Worm (Caenorhabditis elegans) whole organism, mixed stage, embryonic: ENCODE results near the gene F32E10.8.

Experiments
- M03D4.4 ChIP-seq: sonication (generic microtip); optimal IDR thresholded peaks from 2 replicates; lab custom pipeline; 2017; ENCODE audit warnings: mild to moderate bottlenecking, missing genetic modification characterization, missing compliant biosample characterization
- bed-3 ChIP-seq: fragments of 200-800 bp; sonication (Bioruptor generic); optimal IDR thresholded peaks from 3 replicates; lab custom pipeline; 2018; ENCODE audit warnings: mild to moderate bottlenecking, missing genetic modification characterization, moderate library complexity, missing compliant biosample characterization
- ceh-43 ChIP-seq: fragments of 200-800 bp; sonication (Bioruptor generic); optimal IDR thresholded peaks from 2 replicates; lab custom pipeline; 2018; ENCODE audit warnings: mild to moderate bottlenecking, missing genetic modification characterization, moderate library complexity, missing compliant biosample characterization
- ceh-83 ChIP-seq: fragments of 200-800 bp; sonication (Bioruptor generic); optimal IDR thresholded peaks from 2 replicates; lab custom pipeline; 2018; ENCODE audit warnings: mild to moderate bottlenecking, missing genetic modification characterization, missing compliant biosample characterization
- ces-1 ChIP-seq: fragments of 150-350 bp; optimal IDR thresholded peaks from 2 replicates; lab custom pipeline; 2014; ENCODE audit warnings: missing biosample characterization, missing genetic modification reagents, missing genetic modification characterization
- cnd-1 ChIP-seq: fragments of 200-800 bp; sonication (Bioruptor generic); optimal IDR thresholded peaks from 2 replicates; lab custom pipeline; 2018; ENCODE audit warnings: mild to moderate bottlenecking, missing genetic modification characterization, missing compliant biosample characterization
- elt-1 ChIP-seq: sonication (generic microtip); optimal IDR thresholded peaks from 2 replicates; lab custom pipeline; 2017; ENCODE audit warnings: missing genetic modification characterization, mild to moderate bottlenecking, missing compliant biosample characterization, antibody characterized with exemption, moderate library complexity, borderline replicate concordance; ENCODE audit not compliant: insufficient read depth
- flh-1 ChIP-seq: fragments of 200-800 bp; sonication (Bioruptor generic); optimal IDR thresholded peaks from 2 replicates; lab custom pipeline; 2018; ENCODE audit warnings: mild to moderate bottlenecking, missing genetic modification characterization, moderate library complexity, missing compliant biosample characterization
- hlh-1 ChIP-seq: fragments of 150-350 bp; optimal IDR thresholded peaks from 2 replicates; lab custom pipeline; 2014; ENCODE audit warnings: missing biosample characterization, missing genetic modification reagents, missing genetic modification characterization
- lin-13 ChIP-seq: fragments of 150-350 bp; optimal IDR thresholded peaks from 2 replicates; lab custom pipeline; 2014; ENCODE audit warnings: missing biosample characterization, missing genetic modification characterization
- lin-32 ChIP-seq: fragments of 200-800 bp; sonication (Bioruptor generic); optimal IDR thresholded peaks from 2 replicates; lab custom pipeline; 2018; ENCODE audit warnings: mild to moderate bottlenecking, missing genetic modification characterization, missing compliant biosample characterization
- lsy-2 ChIP-seq: fragments of 150-350 bp; optimal IDR thresholded peaks from 2 replicates; lab custom pipeline; 2014; ENCODE audit warnings: missing biosample characterization, missing genetic modification characterization
- mab-5 ChIP-seq: fragments of 150-350 bp; optimal IDR thresholded peaks from 2 replicates; lab custom pipeline; 2014; ENCODE audit warnings: missing biosample characterization, missing genetic modification characterization
- mep-1 ChIP-seq: fragments of 150-350 bp; optimal IDR thresholded peaks from 2 replicates; lab custom pipeline; 2017; ENCODE audit warnings: missing biosample characterization, missing genetic modification reagents, missing genetic modification characterization, inconsistent platforms
- mls-2 ChIP-seq: sonication (generic microtip); optimal IDR thresholded peaks from 2 replicates; lab custom pipeline; 2016; ENCODE audit warnings: mild to moderate bottlenecking, missing genetic modification characterization, moderate library complexity, missing compliant biosample characterization
- nhr-12 ChIP-seq: fragments of 150-350 bp; optimal IDR thresholded peaks from 2 replicates; lab custom pipeline; 2014; ENCODE audit warnings: missing biosample characterization, missing genetic modification characterization
- nhr-2 ChIP-seq: fragments of 150-350 bp; optimal IDR thresholded peaks from 2 replicates; lab custom pipeline; 2014; ENCODE audit warnings: missing biosample characterization, missing genetic modification characterization
- nhr-28 ChIP-seq: fragments of 150-350 bp; optimal IDR thresholded peaks from 2 replicates; lab custom pipeline; 2014; ENCODE audit warnings: missing biosample characterization, missing genetic modification characterization
- sem-2 ChIP-seq: fragments of 200-800 bp; sonication (Bioruptor generic); optimal IDR thresholded peaks from 2 replicates; lab custom pipeline; 2018; ENCODE audit warnings: mild to moderate bottlenecking, missing genetic modification characterization, missing compliant biosample characterization
- sptf-1 ChIP-seq: sonication (generic microtip); optimal IDR thresholded peaks from 2 replicates; lab custom pipeline; 2017; ENCODE audit warnings: mild to moderate bottlenecking, missing genetic modification characterization, moderate library complexity, missing compliant biosample characterization
- tbx-8 ChIP-seq: fragments of 200-800 bp; sonication (Bioruptor generic); optimal IDR thresholded peaks from 2 replicates; lab custom pipeline; 2018; ENCODE audit warnings: mild to moderate bottlenecking, missing genetic modification characterization, moderate library complexity, missing compliant biosample characterization
- unc-120 ChIP-seq: sonication (generic microtip); optimal IDR thresholded peaks from 2 replicates; lab custom pipeline; 2017; ENCODE audit warnings: missing genetic modification characterization, missing compliant biosample characterization; ENCODE audit not compliant: poor library complexity, severe bottlenecking
- unc-39 ChIP-seq: fragments of 150-350 bp; optimal IDR thresholded peaks from 2 replicates; lab custom pipeline; 2014; ENCODE audit warnings: missing biosample characterization, missing genetic modification characterization
- unc-62 ChIP-seq: fragments of 150-350 bp; optimal IDR thresholded peaks from 2 replicates; lab custom pipeline; 2014; ENCODE audit warnings: missing biosample characterization, missing genetic modification reagents, missing genetic modification characterization
- ztf-11 ChIP-seq: fragments of 150-350 bp; optimal IDR thresholded peaks from 2 replicates; lab custom pipeline; 2014; ENCODE audit warnings: missing biosample characterization, missing genetic modification characterization

Gene F32E10.8

DNA sequence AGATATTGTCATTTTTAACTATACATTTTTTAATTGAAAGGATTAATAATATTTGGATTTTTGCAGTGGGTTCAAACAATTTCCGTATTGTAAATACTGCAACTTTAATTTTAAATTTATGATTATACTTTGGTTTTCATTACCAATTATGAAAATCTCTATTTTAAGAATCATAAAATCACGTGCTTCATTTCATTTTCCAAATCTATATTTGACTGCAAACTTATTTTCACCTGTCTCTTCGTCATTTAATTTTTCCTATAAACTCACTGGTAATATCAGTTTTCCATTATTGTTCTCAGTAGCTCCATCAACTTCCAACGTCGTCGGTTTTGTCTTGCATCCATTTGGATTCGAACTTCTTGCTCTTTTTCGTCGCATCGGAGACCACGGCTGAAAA, 35.0 kb upstream of the F32E10.8 start, which contains the start of gene R05G6.1:
R05G6.1 (plus strand) TSS at position 301 of the 400 bp plus-strand sequence.
- TF ChIP-seq lin-13 (tag; lab: Kevin White, UChicago), result no peak
- TF ChIP-seq, all 35 proteins: peak for 0

DNA sequence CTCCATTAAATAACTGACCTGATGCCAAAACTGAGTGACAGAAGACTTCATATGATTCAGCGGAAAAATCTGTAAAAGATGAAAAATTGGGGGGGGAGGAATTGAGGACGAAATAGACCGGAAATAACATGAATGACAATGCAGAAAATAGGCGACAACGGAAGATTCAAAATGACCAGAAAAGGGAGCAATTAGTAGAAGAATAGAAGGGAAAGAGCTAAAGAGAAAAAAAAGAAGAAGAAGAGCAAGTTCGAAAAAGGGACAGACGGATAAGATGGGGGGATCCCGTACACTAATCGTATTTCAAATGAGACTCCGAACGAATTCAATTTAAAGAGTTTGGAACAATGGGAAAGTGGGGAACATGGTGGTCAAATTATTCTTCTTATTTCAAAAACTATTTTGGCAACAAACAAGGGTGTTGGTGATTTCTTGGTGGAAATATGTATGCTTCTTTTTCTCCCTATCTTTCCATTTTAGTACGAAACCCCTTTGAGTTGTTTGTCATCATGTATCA, 24.9 kb upstream of the F32E10.8 start, which contains the start of gene R05G6.10:
R05G6.10 (minus strand) TSS at position 51 of the 517 bp plus-strand sequence.
- TF ChIP-seq mep-1 (no peak), ces-1 (GFP tag; lab: Kevin White, UChicago) (peak; percentile 95), bed-3 (GFP tag; lab: Kevin White, UChicago) (no peak)

DNA sequence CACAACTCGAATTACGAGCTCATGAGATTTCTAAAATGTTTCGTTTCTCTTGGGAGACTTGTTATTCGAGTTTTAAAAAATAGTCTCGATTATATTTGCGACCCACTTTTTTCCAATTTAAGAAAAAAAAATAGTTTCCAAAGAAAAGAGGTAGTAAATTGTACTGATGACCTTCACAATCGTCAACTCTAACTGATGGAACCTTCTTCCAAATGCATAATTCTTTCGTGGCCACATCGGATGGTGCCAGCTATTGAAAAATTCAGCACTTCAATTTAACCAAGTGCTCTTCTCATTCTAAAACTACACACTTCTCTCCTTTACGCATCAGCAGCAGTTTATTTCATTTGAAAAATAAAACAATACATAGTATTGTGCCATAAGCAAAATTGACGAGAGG, 23.7 kb upstream of the F32E10.8 start:
- TF ChIP-seq ceh-43 (GFP tag; lab: Kevin White, UChicago) (no peak), sptf-1 (tag; lab: Kevin White, UChicago) (no peak), lsy-2 (tag; lab: Kevin White, UChicago) (no peak), elt-1 (no peak), unc-39 (tag; lab: Kevin White, UChicago) (no peak), flh-1 (GFP tag; lab: Kevin White, UChicago) (no peak), mls-2 (tag; lab: Kevin White, UChicago) (no peak)

DNA sequence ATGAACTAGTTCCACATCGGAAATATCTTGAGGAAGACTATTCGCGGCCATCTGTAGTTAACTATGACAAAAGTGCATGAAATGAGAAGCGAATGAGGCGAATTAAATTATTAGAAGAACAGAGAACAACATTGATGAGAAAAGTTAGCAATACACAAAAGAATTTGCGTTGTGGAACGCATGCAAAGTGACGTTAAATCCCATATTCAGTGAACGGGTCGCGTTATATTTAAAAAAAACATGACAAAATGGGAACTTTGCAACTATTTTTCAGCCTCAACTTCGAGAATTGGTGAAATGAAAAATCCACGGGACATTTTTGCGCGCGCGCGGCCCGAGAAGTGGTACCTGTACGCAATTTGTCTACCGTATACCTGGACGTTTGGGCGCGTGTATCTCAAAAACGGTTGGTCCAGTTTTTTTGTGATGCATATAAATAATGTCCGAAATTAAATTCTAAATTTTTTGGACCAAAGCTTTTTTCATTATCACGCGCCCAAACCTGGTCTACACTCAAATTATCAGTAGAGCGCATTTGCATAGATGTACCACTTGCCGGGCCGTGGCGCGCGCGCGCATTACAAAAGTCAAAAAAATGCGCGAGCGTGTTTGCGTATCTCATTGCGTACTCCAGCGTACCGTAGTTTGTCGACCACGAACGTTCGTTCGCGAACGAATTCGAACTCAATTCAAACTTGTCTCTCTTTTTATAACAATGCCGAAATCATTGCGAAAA, 19.4 kb upstream of the F32E10.8 start, which contains the start of the genes cdd-2 and oef-1:
cdd-2 (minus strand) TSS at position 51 of the 736 bp plus-strand sequence.
oef-1 (plus strand) TSS at position 575 of the 736 bp plus-strand sequence.
- TF ChIP-seq elt-1 (no peak), flh-1 (GFP tag; lab: Kevin White, UChicago) (no peak), nhr-28 (tag; lab: Kevin White, UChicago) (no peak), mab-5 (no peak), mep-1 (no peak), ceh-83 (no peak), M03D4.4 (no peak), tbx-8 (GFP tag; lab: Kevin White, UChicago) (no peak)

DNA sequence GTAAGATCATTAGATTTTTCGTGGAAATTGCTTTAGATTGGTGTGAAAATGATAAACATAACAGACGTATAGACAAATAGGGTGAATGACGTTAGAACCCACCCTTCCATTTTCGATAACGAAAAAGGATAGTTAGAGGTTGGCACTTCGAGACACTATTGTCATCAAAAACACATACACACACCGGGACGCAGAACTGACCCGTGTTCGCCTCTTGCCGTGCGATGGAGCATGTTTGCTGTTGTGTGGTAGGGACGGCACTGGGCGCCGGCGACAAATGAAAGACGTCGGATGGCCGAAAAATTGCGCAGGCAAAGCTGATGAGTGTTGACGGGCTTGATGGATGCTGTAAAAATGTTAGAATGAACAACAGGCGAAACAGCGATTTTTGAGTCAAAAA, 17.6 kb upstream of the F32E10.8 start:
- TF ChIP-seq cnd-1 (tag; lab: Kevin White, UChicago) (no peak), hlh-1 (tag; lab: Kevin White, UChicago) (no peak), nhr-12 (tag; lab: Kevin White, UChicago) (no peak)

DNA sequence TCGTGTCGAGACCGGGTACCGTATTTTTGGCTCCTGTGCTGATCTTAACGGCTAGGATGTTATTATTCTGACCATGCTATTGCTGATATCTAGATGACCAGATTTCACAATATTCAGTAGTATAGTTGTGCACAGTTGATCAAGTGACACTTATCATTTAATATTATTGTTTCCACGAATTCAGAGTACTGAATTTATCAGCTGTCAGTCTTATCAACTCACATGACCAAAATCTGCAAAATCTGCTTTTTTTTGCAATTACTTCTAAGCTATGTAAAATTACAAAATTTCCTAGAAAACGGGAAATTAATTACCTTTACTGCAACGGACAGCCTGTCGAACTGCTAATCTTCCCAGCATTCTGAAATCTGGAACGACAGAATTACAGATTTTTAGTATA, 17.0 kb upstream of the F32E10.8 start, which contains the start of gene pam-1:
pam-1 (minus strand) TSS at position 368 of the 400 bp plus-strand sequence.
- TF ChIP-seq hlh-1 (tag; lab: Kevin White, UChicago) (no peak), ztf-11 (no peak), flh-1 (GFP tag; lab: Kevin White, UChicago) (no peak), unc-62 (GFP tag; lab: Kevin White, UChicago) (no peak), elt-1 (no peak), lin-32 (GFP tag; lab: Kevin White, UChicago) (no peak), lsy-2 (tag; lab: Kevin White, UChicago) (no peak), nhr-12 (tag; lab: Kevin White, UChicago) (no peak), sem-2 (GFP tag; lab: Kevin White, UChicago) (no peak), unc-39 (tag; lab: Kevin White, UChicago) (no peak), tbx-8 (GFP tag; lab: Kevin White, UChicago) (no peak)

DNA sequence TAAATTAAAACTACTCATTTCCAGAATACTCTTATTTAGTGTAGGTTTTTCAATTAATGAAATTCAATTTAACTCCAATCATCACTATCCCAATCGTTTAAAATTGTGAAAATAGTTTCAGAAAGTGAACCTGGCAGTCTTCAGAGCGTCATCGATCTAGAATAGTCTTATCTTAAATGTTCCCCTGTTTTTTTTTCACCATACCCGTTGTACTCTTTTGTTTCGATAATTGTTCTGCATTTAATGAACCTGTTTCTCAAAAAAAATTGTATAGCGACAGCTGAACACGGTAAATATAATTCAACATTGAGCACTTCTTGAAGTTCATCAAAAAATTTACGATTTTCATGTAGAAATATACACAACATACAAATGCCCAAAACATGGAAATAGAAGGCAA, 16.2 kb upstream of the F32E10.8 start:
- TF ChIP-seq mls-2 (tag; lab: Kevin White, UChicago) (no peak), unc-120 (tag; lab: Kevin White, UChicago) (no peak), ceh-43 (GFP tag; lab: Kevin White, UChicago) (no peak), nhr-2 (tag; lab: Kevin White, UChicago) (no peak), mep-1 (no peak)
